Fruit fly (Drosophila melanogaster): ENCODE results near the gene CG6028.
A peak's percentile ranks its signal among the peaks of the same experiment; 100 is the strongest.

The CG6028 gene

DNA sequence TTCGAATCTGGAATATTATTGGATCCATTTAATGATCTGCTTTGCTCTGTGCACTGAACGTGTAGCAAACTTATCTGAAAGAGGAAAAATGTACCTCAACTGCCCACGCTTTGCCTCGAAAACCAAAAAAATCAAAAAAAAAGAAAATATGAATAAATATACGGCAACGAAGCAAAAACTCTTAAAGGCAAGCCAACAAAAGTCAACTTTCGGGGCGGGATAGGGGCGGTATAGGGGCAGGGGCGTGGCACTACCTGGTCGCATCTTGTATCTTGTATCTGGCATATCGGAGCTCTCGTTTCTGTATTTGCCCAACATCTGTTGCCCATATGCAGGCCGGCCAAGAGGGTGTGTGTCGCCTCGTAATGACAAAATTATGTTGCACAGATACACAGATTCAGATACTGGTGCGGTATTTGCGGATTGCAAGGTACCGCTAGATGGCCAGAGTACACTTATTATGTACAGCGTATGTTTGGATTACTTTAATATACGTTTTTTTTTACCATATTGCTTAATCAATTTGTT lies 19.2 kb upstream of the CG6028 start:
- TF ChIP-seq EcR (GFP tag; optimal IDR thresholded peaks at IDR 0.05) (no peak), psq (optimal IDR thresholded peaks at IDR 0.05) (no peak), usp (GFP tag; optimal IDR thresholded peaks at IDR 0.05) (no peak), CG8478 (optimal IDR thresholded peaks at IDR 0.05) (no peak), Dll (optimal IDR thresholded peaks at IDR 0.05) (no peak), pan (optimal IDR thresholded peaks at IDR 0.05) (no peak)

- TF ChIP-seq usp (GFP tag; optimal IDR thresholded peaks at IDR 0.05) = no peak
- TF ChIP-seq psq (optimal IDR thresholded peaks at IDR 0.05) = no peak
- no peak for TF ChIP-seq CG8478 (optimal IDR thresholded peaks at IDR 0.05)
- peak; percentile 8 to 74 for TF ChIP-seq EcR (GFP tag; optimal IDR thresholded peaks at IDR 0.05)
- no peak for TF ChIP-seq Dll (optimal IDR thresholded peaks at IDR 0.05)
- TF ChIP-seq pan (optimal IDR thresholded peaks at IDR 0.05) = no peak
These were observed 18.6 kb upstream of the CG6028 start for dm6 chr3R:22043748-22044402.

DNA sequence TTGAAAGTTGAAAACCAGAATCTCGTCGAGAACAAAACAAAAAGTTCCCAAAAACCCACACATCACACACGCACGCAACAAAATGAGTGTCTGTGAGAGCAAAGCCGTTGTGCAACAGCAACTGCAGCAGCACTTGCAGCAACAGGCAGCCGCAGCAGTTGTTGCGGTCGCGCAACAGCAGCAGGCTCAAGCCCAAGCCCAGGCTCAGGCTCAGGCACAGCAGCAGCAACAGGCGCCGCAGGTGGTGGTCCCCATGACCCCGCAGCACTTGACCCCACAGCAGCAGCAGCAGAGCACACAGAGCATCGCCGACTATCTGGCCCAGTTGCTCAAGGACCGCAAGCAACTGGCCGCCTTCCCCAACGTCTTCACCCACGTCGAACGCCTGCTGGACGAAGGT lies 17.7 kb upstream of the CG6028 start:
- TF ChIP-seq pan (optimal IDR thresholded peaks at IDR 0.05) (no peak), psq (optimal IDR thresholded peaks at IDR 0.05) (no peak), Dll (optimal IDR thresholded peaks at IDR 0.05) (no peak), CG8478 (optimal IDR thresholded peaks at IDR 0.05) (no peak), EcR (GFP tag; optimal IDR thresholded peaks at IDR 0.05) (no peak), usp (GFP tag; optimal IDR thresholded peaks at IDR 0.05) (no peak)

DNA sequence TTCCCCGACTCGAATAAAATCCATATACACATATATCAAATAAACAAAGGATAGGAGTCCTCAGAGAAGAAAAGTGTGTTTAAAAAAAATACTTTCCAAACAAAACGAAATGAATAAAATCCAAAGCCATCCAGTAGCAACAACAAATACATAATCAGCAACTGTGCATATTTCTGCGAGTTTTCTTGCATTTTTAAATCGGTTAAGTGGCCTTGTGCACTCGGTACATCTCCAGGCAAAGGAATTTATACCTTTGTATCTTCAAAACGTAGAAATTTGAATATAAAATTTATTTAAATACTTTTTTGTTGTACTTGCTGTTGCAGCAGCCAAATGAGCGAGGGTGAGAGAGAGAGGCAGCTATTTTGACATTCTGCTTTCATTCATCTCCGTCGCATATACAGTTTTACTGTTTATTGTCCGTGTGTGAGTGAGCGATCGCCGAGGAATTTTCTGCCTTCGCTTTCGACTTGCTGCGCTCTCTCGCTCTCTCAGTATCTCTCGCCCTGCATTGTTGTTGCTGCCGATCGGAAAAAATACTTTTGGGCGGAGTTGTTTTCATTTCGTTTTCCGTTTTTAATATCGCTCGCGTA lies 17.1 kb upstream of the CG6028 start:
- TF ChIP-seq psq (optimal IDR thresholded peaks at IDR 0.05) = no peak
- TF ChIP-seq CG8478 (optimal IDR thresholded peaks at IDR 0.05) = no peak
- no peak for TF ChIP-seq usp (GFP tag; optimal IDR thresholded peaks at IDR 0.05)
- TF ChIP-seq Dll (optimal IDR thresholded peaks at IDR 0.05) = no peak
- TF ChIP-seq EcR (GFP tag; optimal IDR thresholded peaks at IDR 0.05) = no peak
- no peak for TF ChIP-seq pan (optimal IDR thresholded peaks at IDR 0.05)

DNA sequence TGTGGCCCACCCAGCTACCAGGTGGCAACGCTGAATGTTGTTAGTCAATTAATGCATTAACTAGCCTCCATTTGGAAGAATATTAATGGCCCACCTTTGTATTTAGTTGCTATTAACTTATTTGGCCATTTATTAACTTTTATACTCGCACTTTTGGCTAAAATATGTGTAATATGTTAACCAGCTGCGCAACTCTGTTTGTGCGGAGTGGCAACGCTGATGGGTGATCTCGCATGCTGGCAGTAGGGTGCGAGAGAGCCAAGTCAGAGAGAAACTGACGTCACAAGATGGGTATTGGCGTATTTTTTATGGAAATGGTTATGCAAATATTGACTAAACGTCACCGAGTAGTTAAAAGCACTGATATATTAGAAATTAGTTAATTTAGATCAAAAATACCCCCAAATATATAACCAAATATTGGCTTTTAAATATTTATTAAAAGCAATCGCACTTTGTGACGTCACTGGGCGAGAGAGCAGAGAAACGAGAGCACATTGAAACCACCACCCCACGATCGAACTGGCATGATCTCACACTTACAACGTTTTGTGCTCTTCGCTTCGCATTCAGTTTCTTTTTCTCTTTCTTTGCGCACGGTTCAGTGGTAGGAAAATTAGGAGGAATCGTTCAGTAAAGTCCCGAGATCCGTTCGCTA lies 16.4 kb upstream of the CG6028 start, which contains the start of gene how:
TSS of gene how (plus strand) at position 567 of the 658 bp plus-strand sequence.
- TF ChIP-seq EcR (GFP tag; optimal IDR thresholded peaks at IDR 0.05) (no peak), Dll (optimal IDR thresholded peaks at IDR 0.05) (peak; percentile 43)

dm6 chr3R:22040400-22040799 lies 15.1 kb upstream of the CG6028 start:
- TF ChIP-seq pan (optimal IDR thresholded peaks at IDR 0.05) (no peak), CG8478 (optimal IDR thresholded peaks at IDR 0.05) (no peak), EcR (GFP tag; optimal IDR thresholded peaks at IDR 0.05) (no peak), psq (optimal IDR thresholded peaks at IDR 0.05) (no peak), usp (GFP tag; optimal IDR thresholded peaks at IDR 0.05) (no peak), Dll (optimal IDR thresholded peaks at IDR 0.05) (no peak)

DNA sequence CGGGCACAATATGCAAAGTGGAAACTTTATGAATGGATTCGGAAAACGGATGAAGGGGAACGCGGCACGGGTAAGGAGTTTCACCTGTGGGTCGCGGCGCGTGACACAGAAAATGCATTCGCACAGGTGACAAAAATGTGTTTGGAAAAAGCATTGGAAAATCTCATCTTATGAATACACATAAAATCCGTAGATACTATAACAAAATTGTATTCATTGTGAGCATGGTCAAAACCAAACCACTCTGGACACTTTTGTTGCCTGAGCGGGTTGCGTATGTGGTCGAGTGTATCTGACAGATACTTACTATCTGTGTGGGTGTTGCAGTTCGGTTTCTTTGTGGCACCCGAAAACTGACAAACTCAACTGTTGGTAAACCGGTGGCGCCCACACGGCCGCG lies 14.2 kb upstream of the CG6028 start:
- TF ChIP-seq EcR (GFP tag; optimal IDR thresholded peaks at IDR 0.05) = no peak
- TF ChIP-seq usp (GFP tag; optimal IDR thresholded peaks at IDR 0.05) = no peak
- TF ChIP-seq psq (optimal IDR thresholded peaks at IDR 0.05) = no peak
- TF ChIP-seq pan (optimal IDR thresholded peaks at IDR 0.05) = no peak
- TF ChIP-seq Dll (optimal IDR thresholded peaks at IDR 0.05) = no peak
- no peak for TF ChIP-seq CG8478 (optimal IDR thresholded peaks at IDR 0.05)

dm6 chr3R:22035552-22035951 lies 10.2 kb upstream of the CG6028 start:
- TF ChIP-seq EcR (GFP tag; optimal IDR thresholded peaks at IDR 0.05) = no peak
- no peak for TF ChIP-seq CG8478 (optimal IDR thresholded peaks at IDR 0.05)
- TF ChIP-seq usp (GFP tag; optimal IDR thresholded peaks at IDR 0.05) = no peak
- no peak for TF ChIP-seq pan (optimal IDR thresholded peaks at IDR 0.05)
- no peak for TF ChIP-seq Dll (optimal IDR thresholded peaks at IDR 0.05)
- no peak for TF ChIP-seq psq (optimal IDR thresholded peaks at IDR 0.05)

- TF ChIP-seq EcR (GFP tag; optimal IDR thresholded peaks at IDR 0.05) (no peak), usp (GFP tag; optimal IDR thresholded peaks at IDR 0.05) (no peak), Dll (optimal IDR thresholded peaks at IDR 0.05) (no peak), psq (optimal IDR thresholded peaks at IDR 0.05) (no peak), CG8478 (optimal IDR thresholded peaks at IDR 0.05) (no peak), pan (optimal IDR thresholded peaks at IDR 0.05) (no peak)
These were observed 8.9 kb upstream of the CG6028 start, which contains the start of the genes CG45099, CG6015, pit and Fadd for dm6 chr3R:22034160-22034742. Gene CG45099 (minus strand): TSS chr3R:22034286. Gene CG6015 (minus strand): TSS chr3R:22034286. Gene pit (plus strand): TSS chr3R:22034298. Gene Fadd (plus strand): TSS chr3R:22034455.

DNA sequence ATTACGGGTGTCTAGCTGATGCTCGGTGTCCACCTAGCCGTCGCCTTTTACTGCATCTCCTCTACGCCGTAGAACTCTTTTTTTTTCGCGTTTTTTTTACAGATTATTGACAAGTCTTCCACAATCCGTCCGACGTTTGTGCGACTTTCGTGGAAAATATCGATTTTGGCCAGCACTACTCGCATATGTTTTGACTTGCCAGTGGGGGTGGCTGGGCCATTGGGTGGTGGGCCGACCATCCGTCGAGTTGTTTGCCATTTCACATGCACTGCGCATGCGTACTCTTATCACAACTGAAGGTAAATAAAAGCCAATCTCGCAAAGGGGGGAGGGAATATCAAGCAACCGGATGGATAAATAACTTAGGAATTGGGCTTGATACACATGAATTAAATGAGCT lies 6.4 kb upstream of the CG6028 start, which contains the start of gene CG13409:
TSS of gene CG13409 (minus strand) at position 163 of the 400 bp plus-strand sequence.
- TF ChIP-seq Dll (optimal IDR thresholded peaks at IDR 0.05) = no peak
- TF ChIP-seq pan (optimal IDR thresholded peaks at IDR 0.05) = no peak
- no peak for TF ChIP-seq usp (GFP tag; optimal IDR thresholded peaks at IDR 0.05)
- TF ChIP-seq EcR (GFP tag; optimal IDR thresholded peaks at IDR 0.05) = no peak
- no peak for TF ChIP-seq CG8478 (optimal IDR thresholded peaks at IDR 0.05)
- no peak for TF ChIP-seq psq (optimal IDR thresholded peaks at IDR 0.05)

DNA sequence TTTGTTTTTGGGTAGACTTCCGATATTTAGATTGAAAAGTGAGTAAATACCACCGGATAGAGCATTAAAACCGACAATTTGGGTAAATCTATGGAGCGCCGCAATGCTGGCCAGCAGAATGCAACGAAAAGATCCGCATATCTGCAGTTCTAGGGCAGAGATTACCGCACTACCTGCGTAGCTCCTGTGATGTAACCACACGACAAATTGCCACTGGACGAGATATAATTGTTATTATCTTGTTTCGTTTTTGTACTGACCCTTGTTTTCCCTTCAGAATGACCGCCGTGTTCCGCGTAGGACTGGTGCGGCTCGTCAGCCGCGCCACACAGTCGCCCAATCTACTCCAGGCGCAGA lies 2.4 kb upstream of the CG6028 start:
- TF ChIP-seq usp (GFP tag; optimal IDR thresholded peaks at IDR 0.05) (no peak), EcR (GFP tag; optimal IDR thresholded peaks at IDR 0.05) (no peak), CG8478 (optimal IDR thresholded peaks at IDR 0.05) (no peak), pan (optimal IDR thresholded peaks at IDR 0.05) (no peak)

Measured in whole organism.